Worm (Caenorhabditis elegans) whole organism, L4/young adult: ENCODE data around the gene taf-3.

Source experiments
- W03F9.2 ChIP-seq: fragments of 150-350 bp; optimal IDR thresholded peaks from 2 replicates; lab custom pipeline; 2014; ENCODE audit warnings: missing biosample characterization, missing genetic modification characterization
- dao-5 ChIP-seq: sonication (generic microtip); optimal IDR thresholded peaks from 2 replicates; lab custom pipeline; 2016; ENCODE audit warnings: missing genotype, missing genetic modification characterization, moderate library complexity, missing compliant biosample characterization
- him-1 ChIP-seq: sonication (generic microtip); optimal IDR thresholded peaks from 2 replicates; lab custom pipeline; 2016; ENCODE audit warnings: missing genotype, missing genetic modification reagents, missing genetic modification characterization, missing compliant biosample characterization

taf-3 gene

DNA sequence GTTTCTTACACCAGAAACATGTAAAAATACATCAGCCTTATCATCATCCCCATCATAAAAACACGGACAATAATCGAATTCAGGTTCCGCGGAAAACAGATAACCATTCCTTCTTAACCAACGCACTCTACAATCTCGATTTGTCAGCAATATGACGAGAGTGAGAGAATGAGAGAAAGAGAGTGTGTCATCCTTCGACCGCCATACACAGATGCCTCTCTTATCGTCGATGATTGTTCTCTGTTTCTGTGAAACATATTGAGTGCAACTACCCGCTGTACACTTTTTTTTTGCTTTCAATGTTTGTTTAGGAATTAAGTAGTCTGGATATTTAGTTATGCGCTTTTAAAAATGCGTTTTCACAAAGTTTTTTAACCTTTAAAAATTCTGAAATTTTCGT lies 16.8 kb downstream of the taf-3 start:
- TF ChIP-seq him-1 (tag; lab: Kevin White, UChicago): no peak

ce11 chrX:16352503-16352902 lies 20.3 kb downstream of the taf-3 start:
- TF ChIP-seq W03F9.2 (no peak), him-1 (tag; lab: Kevin White, UChicago) (no peak), dao-5 (no peak)

ce11 chrX:16354598-16355211 lies 22.5 kb downstream of the taf-3 start, which contains the start of gene nhr-28:
Gene nhr-28, plus strand, starts transcription at chrX:16354976.
- TF ChIP-seq dao-5 (no peak), him-1 (tag; lab: Kevin White, UChicago) (no peak), W03F9.2 (no peak)

ce11 chrX:16356341-16356740 lies 24.1 kb downstream of the taf-3 start:
- TF ChIP-seq W03F9.2 (no peak), him-1 (tag; lab: Kevin White, UChicago) (no peak), dao-5 (no peak)

- TF ChIP-seq him-1 (tag; lab: Kevin White, UChicago): no peak
- no peak for TF ChIP-seq W03F9.2
- no peak for TF ChIP-seq dao-5
These were observed 25.3 kb downstream of the taf-3 start for ce11 chrX:16357531-16357930.

ce11 chrX:16361001-16361400 lies 28.8 kb downstream of the taf-3 start:
- TF ChIP-seq him-1 (tag; lab: Kevin White, UChicago) (no peak), dao-5 (no peak), W03F9.2 (no peak)

ce11 chrX:16363637-16364036 lies 31.4 kb downstream of the taf-3 start:
- TF ChIP-seq him-1 (tag; lab: Kevin White, UChicago): no peak
- no peak for TF ChIP-seq dao-5
- TF ChIP-seq W03F9.2: no peak

ce11 chrX:16366508-16366907 lies 34.3 kb downstream of the taf-3 start:
- no peak for TF ChIP-seq him-1 (tag; lab: Kevin White, UChicago)
- TF ChIP-seq W03F9.2: no peak
- TF ChIP-seq dao-5: no peak

DNA sequence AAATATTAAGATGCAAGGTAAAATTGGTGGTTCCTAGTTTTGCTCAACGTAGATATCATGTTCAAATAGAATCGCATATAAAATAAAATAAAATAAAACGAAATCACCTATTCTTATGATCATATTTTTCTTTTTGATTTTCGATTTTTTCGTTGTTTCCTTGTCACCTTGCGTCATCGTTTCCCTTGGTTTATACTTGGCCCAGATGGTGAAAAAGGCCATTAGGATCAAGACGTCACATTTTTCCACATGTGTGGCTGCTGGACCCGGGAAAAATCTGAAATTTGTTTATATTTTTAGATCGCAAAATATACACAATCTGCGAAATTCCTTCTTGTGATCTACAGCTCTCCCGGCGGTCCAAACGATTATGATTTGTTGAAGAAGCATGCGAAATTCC lies 34.8 kb downstream of the taf-3 start, which contains the start of gene ace-1:
TSS of gene ace-1 (plus strand) at position 301 of the 400 bp plus-strand sequence.
- TF ChIP-seq W03F9.2: no peak
- TF ChIP-seq dao-5: no peak
- TF ChIP-seq him-1 (tag; lab: Kevin White, UChicago): no peak

- TF ChIP-seq dao-5 (no peak), W03F9.2 (no peak), him-1 (tag; lab: Kevin White, UChicago) (no peak)
These were observed 36.7 kb downstream of the taf-3 start for ce11 chrX:16368969-16369368.

DNA sequence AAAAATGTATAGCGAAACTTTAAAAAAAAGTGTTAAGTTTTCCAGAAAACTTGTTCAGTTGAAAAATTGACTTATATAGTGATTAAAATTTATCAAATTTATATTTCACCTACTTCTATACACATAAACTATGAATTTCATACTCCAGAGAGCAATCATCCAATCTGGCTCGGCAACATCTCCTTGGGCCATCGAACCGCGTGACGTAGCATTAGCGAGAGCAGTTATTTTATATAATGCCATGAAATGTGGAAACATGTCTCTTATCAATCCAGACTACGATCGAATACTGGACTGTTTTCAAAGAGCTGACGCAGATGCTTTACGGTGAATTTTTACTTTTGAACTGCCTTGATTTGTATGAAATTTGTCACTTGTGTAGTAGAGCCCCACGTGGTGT lies 37.2 kb downstream of the taf-3 start:
- TF ChIP-seq W03F9.2 (no peak), dao-5 (no peak), him-1 (tag; lab: Kevin White, UChicago) (no peak)

DNA sequence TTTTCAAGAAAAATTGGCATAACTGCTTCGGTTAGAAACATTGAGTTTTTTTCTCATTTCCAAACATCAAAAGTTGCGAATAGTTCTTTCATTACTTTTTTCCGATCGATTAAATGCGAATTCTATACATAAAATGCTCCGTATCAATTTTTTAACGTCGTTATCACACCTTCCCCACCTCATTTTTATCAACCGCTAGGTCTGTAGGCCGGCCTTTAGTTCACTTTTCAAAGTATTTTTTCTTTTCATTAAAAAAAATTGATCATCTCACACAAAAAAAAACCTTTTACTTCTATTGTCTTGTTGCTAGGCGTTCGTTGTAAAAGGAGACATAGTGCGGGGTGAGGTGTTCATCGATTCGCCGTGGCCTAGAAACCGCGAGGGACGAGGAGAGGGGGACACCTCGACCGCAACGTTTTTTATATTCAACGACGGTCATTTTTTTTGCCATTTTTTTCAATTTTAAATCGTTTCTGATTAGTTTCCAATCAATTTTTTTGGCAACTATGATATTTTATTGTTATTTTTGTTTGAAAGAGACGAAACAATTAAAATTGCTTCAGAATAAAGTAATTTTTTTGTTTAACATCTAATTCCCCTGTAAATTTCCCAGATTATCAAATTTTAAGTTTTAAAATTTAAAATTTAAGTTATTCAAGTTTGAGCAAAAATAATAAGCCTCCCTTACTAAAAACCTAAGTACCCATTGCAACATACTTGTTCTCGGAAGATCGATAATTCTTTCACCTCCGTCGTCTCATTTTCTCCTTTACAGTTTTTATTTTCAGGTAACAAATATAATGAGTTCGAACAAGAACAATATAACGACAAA lies 43.8 kb downstream of the taf-3 start, which contains the start of gene sur-7:
TSS of gene sur-7 (plus strand) at position 782 of the 832 bp plus-strand sequence.
- TF ChIP-seq W03F9.2: no peak
- no peak for TF ChIP-seq him-1 (tag; lab: Kevin White, UChicago)
- no peak for TF ChIP-seq dao-5

DNA sequence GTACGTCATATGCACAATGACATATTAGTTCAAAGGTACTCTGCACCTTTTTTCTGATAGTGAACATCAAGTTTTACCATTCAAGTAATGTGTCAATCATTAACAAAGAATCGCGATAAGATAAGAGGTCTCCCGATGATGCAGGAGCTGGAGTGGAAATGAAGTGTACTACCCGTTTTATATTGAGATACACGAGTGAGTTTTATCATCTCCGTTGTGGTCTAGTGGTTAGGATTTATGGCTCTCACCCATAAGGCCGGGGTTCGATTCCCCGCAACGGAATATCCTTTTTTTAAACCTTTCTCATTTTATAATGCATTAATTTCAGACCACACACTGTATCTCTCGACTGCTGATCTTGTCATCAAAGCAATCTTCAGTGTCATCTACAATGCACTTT lies 45.7 kb downstream of the taf-3 start:
- TF ChIP-seq him-1 (tag; lab: Kevin White, UChicago): peak; percentile 7
- peak; percentile 59 for TF ChIP-seq W03F9.2
- peak; percentile 40 for TF ChIP-seq dao-5

- TF ChIP-seq dao-5 (no peak), W03F9.2 (no peak), him-1 (tag; lab: Kevin White, UChicago) (no peak)
These were observed 48.9 kb downstream of the taf-3 start for ce11 chrX:16381115-16381514.

- TF ChIP-seq dao-5 (no peak), W03F9.2 (no peak), him-1 (tag; lab: Kevin White, UChicago) (no peak)
These were observed 49.7 kb downstream of the taf-3 start for ce11 chrX:16381908-16382307.
